Fruit fly (Drosophila melanogaster) whole organism, embryonic: ENCODE measurements around the gene CG42329.

Experiments used
- Abd-B ChIP-seq: fragments of 200-800 bp; sonication (Bioruptor generic); optimal IDR thresholded peaks from 2 replicates; lab custom pipeline; 2018; ENCODE audit warnings: missing biosample characterization, mild to moderate bottlenecking, missing genetic modification characterization, moderate library complexity
- CG11504 ChIP-seq: fragments of 200-800 bp; sonication (Bioruptor generic); optimal IDR thresholded peaks from 3 replicates; lab custom pipeline; 2019; ENCODE audit warnings: missing biosample characterization, mild to moderate bottlenecking, missing genetic modification characterization, moderate library complexity
- CG15514 ChIP-seq: fragments of 200-800 bp; sonication (Bioruptor generic); optimal IDR thresholded peaks from 3 replicates; lab custom pipeline; 2017; ENCODE audit warnings: missing biosample characterization, missing genetic modification characterization, mild to moderate bottlenecking, moderate library complexity, missing genetic modification reagents
- CG16815 ChIP-seq: fragments of 200-800 bp; sonication (Bioruptor generic); optimal IDR thresholded peaks from 3 replicates; lab custom pipeline; 2017; ENCODE audit warnings: missing biosample characterization, mild to moderate bottlenecking, missing genetic modification characterization
- CG30020 ChIP-seq: fragments of 200-800 bp; optimal IDR thresholded peaks from 2 replicates; lab custom pipeline; 2019; ENCODE audit warnings: missing biosample characterization, mild to moderate bottlenecking, missing genetic modification characterization, moderate library complexity
- CG33213 ChIP-seq: fragments of 200-800 bp; sonication (Bioruptor generic); optimal IDR thresholded peaks from 3 replicates; lab custom pipeline; 2016; ENCODE audit warnings: missing biosample characterization, missing genetic modification characterization
- CG3407 ChIP-seq: fragments of 200-800 bp; sonication (Bioruptor generic); optimal IDR thresholded peaks from 2 replicates; lab custom pipeline; 2018; ENCODE audit warnings: missing biosample characterization, mild to moderate bottlenecking, missing genetic modification characterization
- CG34422 ChIP-seq: fragments of 200-800 bp; sonication (Bioruptor generic); IDR thresholded peaks from 3 replicates; pipeline ENCODE4 v1.3.6; 2022; ENCODE audit warnings: missing biosample characterization, missing genetic modification characterization
- CG3838 ChIP-seq: fragments of 200-800 bp; sonication (Bioruptor generic); optimal IDR thresholded peaks from 3 replicates; lab custom pipeline; 2016; ENCODE audit warnings: missing biosample characterization, missing genetic modification characterization
- CG4282 ChIP-seq: fragments of 200-800 bp; sonication (Bioruptor generic); optimal IDR thresholded peaks from 2 replicates; lab custom pipeline; 2016; ENCODE audit warnings: missing biosample characterization, missing genetic modification characterization
- CG4360 ChIP-seq: fragments of 200-800 bp; sonication (Bioruptor generic); IDR thresholded peaks from 2 replicates; pipeline ENCODE4 v1.3.6; 2022; ENCODE audit warnings: missing biosample characterization, missing genetic modification characterization
- CG4707 ChIP-seq: fragments of 200-800 bp; sonication (Bioruptor generic); optimal IDR thresholded peaks from 2 replicates; lab custom pipeline; 2018; ENCODE audit warnings: missing biosample characterization, mild to moderate bottlenecking, missing genetic modification characterization, moderate library complexity
- CG4730 ChIP-seq: fragments of 200-800 bp; sonication (Bioruptor generic); IDR thresholded peaks from 2 replicates; pipeline ENCODE4 v1.3.6; 2022; ENCODE audit warnings: missing biosample characterization, missing genetic modification characterization
- CG6272 ChIP-seq: fragments of 200-800 bp; sonication (Bioruptor generic); IDR thresholded peaks from 2 replicates; pipeline ENCODE4 v1.3.6; 2022; ENCODE audit warnings: missing biosample characterization, missing genetic modification characterization
- CG9797 ChIP-seq: fragments of 200-800 bp; sonication (Bioruptor generic); optimal IDR thresholded peaks from 3 replicates; lab custom pipeline; 2018; ENCODE audit warnings: missing biosample characterization, mild to moderate bottlenecking, missing genetic modification characterization
- CHES-1-like ChIP-seq: fragments of 200-800 bp; sonication (Bioruptor generic); optimal IDR thresholded peaks from 2 replicates; lab custom pipeline; 2016; ENCODE audit warnings: missing biosample characterization, missing genetic modification characterization
- Chrac-16 ChIP-seq: fragments of 200-800 bp; sonication (Bioruptor generic); optimal IDR thresholded peaks from 3 replicates; lab custom pipeline; 2016; ENCODE audit warnings: missing biosample characterization, missing genetic modification characterization
- CoRest ChIP-seq: fragments of 200-800 bp; sonication (Bioruptor generic); optimal IDR thresholded peaks from 3 replicates; lab custom pipeline; 2018; ENCODE audit warnings: missing biosample characterization, mild to moderate bottlenecking, missing genetic modification characterization, moderate library complexity
- D19A ChIP-seq: fragments of 200-800 bp; optimal IDR thresholded peaks from 3 replicates; lab custom pipeline; 2019; ENCODE audit warnings: missing biosample characterization, mild to moderate bottlenecking, missing genetic modification characterization, moderate library complexity
- Doc2 ChIP-seq: fragments of 200-800 bp; sonication (Bioruptor generic); IDR thresholded peaks from 2 replicates; pipeline ENCODE4 v1.3.6; 2022; ENCODE audit warnings: missing biosample characterization, missing genetic modification characterization
- Doc3 ChIP-seq: fragments of 200-800 bp; sonication (Bioruptor generic); IDR thresholded peaks from 3 replicates; pipeline ENCODE4 v1.3.6; 2022; ENCODE audit warnings: missing biosample characterization, missing genetic modification characterization; ENCODE audit not compliant: partially characterized antibody
- E2f1 ChIP-seq: fragments of 200-800 bp; sonication (Bioruptor generic); IDR thresholded peaks from 2 replicates; pipeline ENCODE4 v1.3.6; 2022; ENCODE audit warnings: missing biosample characterization, missing genetic modification characterization
- Elba2 ChIP-seq: fragments of 200-800 bp; sonication (Bioruptor generic); optimal IDR thresholded peaks from 3 replicates; lab custom pipeline; 2016; ENCODE audit warnings: missing biosample characterization, missing genetic modification characterization
- Fer3 ChIP-seq: fragments of 200-800 bp; sonication (Bioruptor generic); optimal IDR thresholded peaks from 2 replicates; lab custom pipeline; 2018; ENCODE audit warnings: missing biosample characterization, mild to moderate bottlenecking, missing genetic modification characterization, moderate library complexity
- H2.0 ChIP-seq: fragments of 200-800 bp; sonication (Bioruptor generic); IDR thresholded peaks from 2 replicates; pipeline ENCODE4 v1.3.6; 2022; ENCODE audit warnings: missing biosample characterization, missing genetic modification characterization
- HLH3B ChIP-seq: fragments of 200-800 bp; sonication (Bioruptor generic); IDR thresholded peaks from 2 replicates; pipeline ENCODE4 v1.3.6; 2022; ENCODE audit warnings: missing biosample characterization, missing genetic modification characterization
- Hr39 ChIP-seq: fragments of >200 bp; optimal IDR thresholded peaks from 2 replicates; lab custom pipeline; 2017
- Mrtf ChIP-seq: fragments of 200-800 bp; sonication (Bioruptor generic); IDR thresholded peaks from 3 replicates; pipeline ENCODE4 v1.3.6; 2022; ENCODE audit warnings: missing biosample characterization, missing genetic modification characterization
- Opbp ChIP-seq: fragments of 200-800 bp; sonication (Bioruptor generic); IDR thresholded peaks from 3 replicates; pipeline ENCODE4 v1.3.6; 2022; ENCODE audit warnings: missing biosample characterization, missing genetic modification characterization; ENCODE audit not compliant: partially characterized antibody
- Sry-β ChIP-seq: fragments of 200-800 bp; sonication (Bioruptor generic); optimal IDR thresholded peaks from 2 replicates; lab custom pipeline; 2018; ENCODE audit warnings: missing biosample characterization, mild to moderate bottlenecking, missing genetic modification characterization, moderate library complexity
- TFAM ChIP-seq: fragments of 200-800 bp; sonication (Bioruptor generic); optimal IDR thresholded peaks from 2 replicates; lab custom pipeline; 2017; ENCODE audit warnings: missing biosample characterization, missing genetic modification characterization, inconsistent platforms
- Taf1 ChIP-seq: fragments of 200-800 bp; sonication (Bioruptor generic); IDR thresholded peaks from 2 replicates; pipeline ENCODE4 v1.3.6; 2022; ENCODE audit warnings: missing biosample characterization, missing genetic modification characterization
- Tbp ChIP-seq: fragments of >200 bp; optimal IDR thresholded peaks from 2 replicates; lab custom pipeline; 2018; ENCODE audit warnings: missing biosample characterization, missing genetic modification characterization
- ara ChIP-seq: fragments of 200-800 bp; sonication (Bioruptor generic); IDR thresholded peaks from 2 replicates; pipeline ENCODE4 v1.3.6; 2022; ENCODE audit warnings: missing biosample characterization, missing genetic modification characterization
- bab2 ChIP-seq: fragments of 200-800 bp; sonication (Bioruptor generic); optimal IDR thresholded peaks from 2 replicates; lab custom pipeline; 2016; ENCODE audit warnings: missing biosample characterization, missing genetic modification characterization
- btn ChIP-seq: fragments of 200-800 bp; sonication (Bioruptor generic); optimal IDR thresholded peaks from 2 replicates; lab custom pipeline; 2016; ENCODE audit warnings: missing biosample characterization, missing genetic modification characterization
- chinmo ChIP-seq: fragments of 200-800 bp; sonication (Bioruptor generic); IDR thresholded peaks from 4 replicates; pipeline ENCODE4 v1.3.6; 2022; ENCODE audit warnings: missing biosample characterization, missing genetic modification characterization; ENCODE audit not compliant: partially characterized antibody
- chn ChIP-seq: fragments of 200-800 bp; sonication (Bioruptor generic); optimal IDR thresholded peaks from 2 replicates; lab custom pipeline; 2016; ENCODE audit warnings: missing biosample characterization, missing genetic modification characterization
- crc ChIP-seq: fragments of 200-800 bp; sonication (Bioruptor generic); optimal IDR thresholded peaks from 2 replicates; lab custom pipeline; 2016; ENCODE audit warnings: missing biosample characterization, missing genetic modification characterization
- crol ChIP-seq: fragments of 200-800 bp; sonication (Bioruptor generic); IDR thresholded peaks from 2 replicates; pipeline ENCODE4 v1.3.6; 2022; ENCODE audit warnings: missing biosample characterization, missing genetic modification characterization
- dati ChIP-seq: fragments of 200-800 bp; sonication (Bioruptor generic); IDR thresholded peaks from 2 replicates; pipeline ENCODE4 v1.3.6; 2022; ENCODE audit warnings: missing biosample characterization, missing genetic modification characterization
- dm ChIP-seq: fragments of 200-800 bp; sonication (Bioruptor generic); optimal IDR thresholded peaks from 3 replicates; lab custom pipeline; 2016; ENCODE audit warnings: missing biosample characterization, missing genetic modification characterization
- dpn ChIP-seq, 2 experiments: fragments of 200-800 bp; sonication (Bioruptor generic); optimal IDR thresholded peaks; 3 replicates each; lab custom pipeline; 2016; ENCODE audit warnings: missing biosample characterization in 2 of 2, missing genetic modification characterization in 2 of 2
- emc ChIP-seq: fragments of 200-800 bp; sonication (Bioruptor generic); optimal IDR thresholded peaks from 2 replicates; lab custom pipeline; 2016; ENCODE audit warnings: missing biosample characterization, missing genetic modification characterization
- grn ChIP-seq: fragments of 200-800 bp; sonication (Bioruptor generic); optimal IDR thresholded peaks from 3 replicates; lab custom pipeline; 2017; ENCODE audit warnings: missing biosample characterization, missing genetic modification characterization
- h ChIP-seq: fragments of >200 bp; optimal IDR thresholded peaks from 2 replicates; lab custom pipeline; 2017
- psq ChIP-seq: fragments of 200-800 bp; sonication (Bioruptor generic); optimal IDR thresholded peaks from 2 replicates; lab custom pipeline; 2017; ENCODE audit warnings: missing biosample characterization, missing genetic modification characterization
- rib ChIP-seq: fragments of 200-800 bp; sonication (Bioruptor generic); IDR thresholded peaks from 2 replicates; pipeline ENCODE4 v1.3.6; 2022; ENCODE audit warnings: missing biosample characterization, missing genetic modification characterization
- run ChIP-seq: fragments of 200-800 bp; sonication (Bioruptor generic); optimal IDR thresholded peaks from 3 replicates; lab custom pipeline; 2018; ENCODE audit warnings: missing biosample characterization, mild to moderate bottlenecking, missing genetic modification characterization
- salm ChIP-seq: fragments of 200-800 bp; sonication (Bioruptor generic); optimal IDR thresholded peaks from 2 replicates; lab custom pipeline; 2018; ENCODE audit warnings: missing biosample characterization, mild to moderate bottlenecking, missing genetic modification characterization
- unpg ChIP-seq: fragments of 200-800 bp; sonication (Bioruptor generic); optimal IDR thresholded peaks from 3 replicates; lab custom pipeline; 2018; ENCODE audit warnings: missing biosample characterization, mild to moderate bottlenecking, missing genetic modification characterization, moderate library complexity
- vnd ChIP-seq: fragments of 200-800 bp; sonication (Bioruptor generic); IDR thresholded peaks from 3 replicates; pipeline ENCODE4 v1.3.6; 2022; ENCODE audit warnings: missing biosample characterization, missing genetic modification characterization; ENCODE audit not compliant: partially characterized antibody

Gene CG42329

DNA sequence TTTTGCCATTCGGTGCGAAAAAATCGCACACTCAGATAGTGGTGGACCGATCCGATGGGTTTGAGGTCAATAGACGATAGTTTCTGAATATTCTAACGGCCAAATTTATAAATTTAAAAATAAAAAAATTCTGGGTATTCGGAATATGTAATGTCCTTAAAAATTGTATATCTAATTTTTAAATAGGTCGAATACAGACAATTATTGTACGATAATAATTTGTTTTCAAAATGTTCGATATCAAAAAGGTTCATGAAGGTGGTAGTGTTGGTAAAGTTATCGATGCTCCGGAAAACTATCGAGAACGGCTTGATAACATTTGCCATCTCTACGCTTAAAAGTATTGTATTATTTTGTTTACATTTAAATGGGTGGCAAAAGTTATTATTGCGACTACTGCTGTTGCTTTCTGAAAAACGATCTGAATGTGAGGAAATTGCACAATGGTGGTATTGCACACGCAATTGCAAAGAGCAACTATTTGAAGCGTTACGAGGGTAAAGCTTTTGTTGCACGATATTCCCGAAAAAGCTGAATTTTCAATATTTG, 49.2 kb upstream of the CG42329 start, which contains the start of the genes CG31922 and Plap (continued):
- TF ChIP-seq Taf1 (GFP tag; lab: Robert Waterston, UW) (peak; percentile 39; the same call in 1 of the 2 replicates), salm (tag; lab: Kevin White, UChicago) (no peak), Abd-B (peak; percentile 59), H2.0 (peak; percentile 48), CHES-1-like (peak; percentile 56), run (tag; lab: Kevin White, UChicago) (no peak), CG30020 (peak; percentile 68), CG4730 (0 out of 2 replicates have a peak, but pooled peaks have one; percentile 25), Hr39 (lab: Kevin White, UChicago) (no peak), CG16815 (peak; percentile 48), bab2 (GFP tag; lab: Kevin White, UChicago) (peak; percentile 64), CG15514 (GFP tag; lab: Kevin White, UChicago) (peak; percentile 83), CG11504 (tag; lab: Kevin White, UChicago) (no peak), CG3838 (GFP tag; lab: Kevin White, UChicago) (no peak), crc (peak; percentile 32), Doc3 (peak; percentile 94), h (lab: Kevin White, UChicago) (no peak), E2f1 (GFP tag; lab: Robert Waterston, UW) (no peak), chinmo (GFP tag; lab: Robert Waterston, UW) (peak; percentile 75; the same call in 2 of the 4 replicates), CG4707 (GFP tag; lab: Kevin White, UChicago) (no peak), crol (no peak), Doc2 (GFP tag; lab: Robert Waterston, UW) (no peak), CG9797 (GFP tag; lab: Kevin White, UChicago) (peak; percentile 14), Tbp (GFP tag; lab: Kevin White, UChicago) (no peak), D19A (tag; lab: Kevin White, UChicago) (no peak), rib (GFP tag; lab: Robert Waterston, UW) (peak; percentile 84), CG34422 (GFP tag; lab: Robert Waterston, UW) (no peak), btn (GFP tag; lab: Kevin White, UChicago) (no peak), emc (GFP tag; lab: Kevin White, UChicago) (peak; percentile 29), CG33213 (GFP tag; lab: Kevin White, UChicago) (peak; percentile 57), CG6272 (GFP tag; lab: Robert Waterston, UW) (peak; percentile 70), CG4282 (peak; percentile 17), Elba2 (no peak), TFAM (GFP tag; lab: Kevin White, UChicago) (no peak), chn (GFP tag; lab: Kevin White, UChicago) (peak; percentile 72), dati (GFP tag; lab: Robert Waterston, UW) (no peak), unpg (GFP tag; lab: Kevin White, UChicago) (peak; percentile 61), vnd (GFP tag; lab: Robert Waterston, UW) (peak; percentile 91), grn (GFP tag; lab: Kevin White, UChicago) (no peak), dm (GFP tag; lab: Kevin White, UChicago) (peak; percentile 38), CG4360 (no peak), Chrac-16 (GFP tag; lab: Kevin White, UChicago) (peak; percentile 64), psq (peak; percentile 16), Sry-β (GFP tag; lab: Kevin White, UChicago) (no peak), Opbp (peak; percentile 74; the same call in 1 of the 3 replicates), CoRest (peak; percentile 87), CG3407 (no peak), Mrtf (GFP tag; lab: Robert Waterston, UW) (no peak), dpn (GFP tag; optimal IDR thresholded peaks at IDR 0.05; lab: Kevin White, UChicago) (peak; percentile 71 to 79), ara (GFP tag; lab: Robert Waterston, UW) (no peak), Fer3 (peak; percentile 58), HLH3B (GFP tag; lab: Robert Waterston, UW) (no peak; the same call in 1 of the 2 replicates)
